Fruit fly (Drosophila melanogaster): ENCODE measurements around the gene CG7778.

- TF ChIP-seq CG15696 (tag; optimal IDR thresholded peaks at IDR 0.05) (peak; percentile 35), ftz-f1 (GFP tag; optimal IDR thresholded peaks at IDR 0.05) (no peak), al (GFP tag; IDR thresholded peaks at IDR 0.05) (no peak), lola (GFP tag; optimal IDR thresholded peaks at IDR 0.05) (peak in 1 of 3 experiments; percentile 32), CG18476 (GFP tag; optimal IDR thresholded peaks at IDR 0.05) (peak; percentile 15), Sin3A (optimal IDR thresholded peaks at IDR 0.05) (peak; percentile 32), H2.0 (GFP tag; IDR thresholded peaks at IDR 0.05) (no peak), oc (tag; optimal IDR thresholded peaks at IDR 0.05) (no peak)
These were observed 19.6 kb downstream of the CG7778 start, which contains the start of gene Pp2A-29B for dm6 chr2L:8365701-8366643.

Data from whole organism, embryonic.